Fruit fly (Drosophila melanogaster) whole organism, prepupa: ENCODE data around the gene Inx7.

Experiments
- CG10631 ChIP-seq: fragments of 200-800 bp; sonication (Bioruptor generic); optimal IDR thresholded peaks from 2 replicates; lab custom pipeline; 2016; ENCODE audit warnings: missing biosample characterization, missing genetic modification characterization
- CG11762 ChIP-seq: fragments of 200-800 bp; sonication (Bioruptor generic); optimal IDR thresholded peaks from 3 replicates; lab custom pipeline; 2016; ENCODE audit warnings: missing biosample characterization, missing genetic modification characterization; ENCODE audit not compliant: insufficient read depth
- CG15336 ChIP-seq: fragments of 200-800 bp; sonication (Bioruptor generic); IDR thresholded peaks from 2 replicates; pipeline ENCODE4 v1.3.6; 2022; ENCODE audit warnings: missing biosample characterization, missing genetic modification characterization
- CG16779 ChIP-seq: fragments of 200-800 bp; sonication (Bioruptor generic); optimal IDR thresholded peaks from 3 replicates; lab custom pipeline; 2017; ENCODE audit warnings: missing biosample characterization, mild to moderate bottlenecking, missing genetic modification characterization
- CG3032 ChIP-seq: fragments of 200-800 bp; optimal IDR thresholded peaks from 2 replicates; lab custom pipeline; 2019; ENCODE audit warnings: missing biosample characterization, mild to moderate bottlenecking, missing genetic modification characterization, moderate library complexity
- CG31627 ChIP-seq: fragments of 200-800 bp; sonication (Bioruptor generic); optimal IDR thresholded peaks from 3 replicates; lab custom pipeline; 2016; ENCODE audit warnings: missing biosample characterization, missing genetic modification characterization
- CG34406 ChIP-seq: fragments of 200-800 bp; sonication (Bioruptor generic); optimal IDR thresholded peaks from 3 replicates; lab custom pipeline; 2016; ENCODE audit warnings: missing biosample characterization, missing genetic modification characterization
- CG4318 ChIP-seq: fragments of 200-800 bp; sonication (Bioruptor generic); optimal IDR thresholded peaks from 3 replicates; lab custom pipeline; 2017; ENCODE audit warnings: missing biosample characterization, mild to moderate bottlenecking, missing genetic modification characterization
- CG6163 ChIP-seq: fragments of 200-800 bp; sonication (Bioruptor generic); IDR thresholded peaks from 3 replicates; pipeline ENCODE4 v1.3.6; 2022; ENCODE audit warnings: missing biosample characterization, missing genetic modification characterization
- CG6792 ChIP-seq: fragments of 200-800 bp; sonication (Bioruptor generic); optimal IDR thresholded peaks from 3 replicates; lab custom pipeline; 2016; ENCODE audit warnings: missing biosample characterization, missing genetic modification characterization
- CG6854 ChIP-seq: fragments of 200-800 bp; sonication (Bioruptor generic); optimal IDR thresholded peaks from 2 replicates; lab custom pipeline; 2017; ENCODE audit warnings: missing biosample characterization, mild to moderate bottlenecking, missing genetic modification characterization
- CG7368 ChIP-seq: fragments of 200-800 bp; sonication (Bioruptor generic); optimal IDR thresholded peaks from 3 replicates; lab custom pipeline; 2016; ENCODE audit warnings: missing biosample characterization, missing genetic modification characterization
- CG8119 ChIP-seq: fragments of 200-800 bp; sonication (Bioruptor generic); IDR thresholded peaks from 3 replicates; pipeline ENCODE4 v1.3.6; 2022; ENCODE audit warnings: missing biosample characterization, missing genetic modification characterization
- Eip75B ChIP-seq: fragments of 200-800 bp; sonication (Bioruptor generic); optimal IDR thresholded peaks from 3 replicates; lab custom pipeline; 2016; ENCODE audit warnings: missing biosample characterization, missing genetic modification characterization
- Eip78C ChIP-seq: fragments of 200-800 bp; sonication (Bioruptor generic); peaks from one replicate; lab custom pipeline; 2016; ENCODE audit warnings: missing biosample characterization, missing genetic modification characterization
- Eip93F ChIP-seq: fragments of 200-800 bp; sonication (Bioruptor generic); optimal IDR thresholded peaks from 2 replicates; lab custom pipeline; 2016; ENCODE audit warnings: missing biosample characterization, mild to moderate bottlenecking, missing genetic modification characterization
- Ets21C ChIP-seq: fragments of 200-800 bp; sonication (Bioruptor generic); optimal IDR thresholded peaks from 3 replicates; lab custom pipeline; 2016; ENCODE audit warnings: missing biosample characterization, missing genetic modification characterization
- Ets96B ChIP-seq: fragments of 200-800 bp; optimal IDR thresholded peaks from 2 replicates; lab custom pipeline; 2019; ENCODE audit warnings: missing biosample characterization, mild to moderate bottlenecking, missing genetic modification characterization, moderate library complexity
- Gug ChIP-seq: fragments of 200-800 bp; sonication (Bioruptor generic); IDR thresholded peaks from 2 replicates; pipeline ENCODE4 v1.3.6; 2022; ENCODE audit warnings: missing biosample characterization, missing genetic modification characterization
- Hr38 ChIP-seq: sonication (Bioruptor generic); optimal IDR thresholded peaks from 2 replicates; lab custom pipeline; 2016; ENCODE audit warnings: missing biosample characterization, missing genetic modification characterization
- Hr39 ChIP-seq: fragments of 200-800 bp; sonication (Bioruptor generic); optimal IDR thresholded peaks from 2 replicates; lab custom pipeline; 2016; ENCODE audit warnings: missing biosample characterization, missing genetic modification characterization
- Met ChIP-seq: fragments of 200-800 bp; sonication (Bioruptor generic); optimal IDR thresholded peaks from 3 replicates; lab custom pipeline; 2016; ENCODE audit warnings: missing biosample characterization, missing genetic modification characterization
- OdsH ChIP-seq: fragments of 200-800 bp; sonication (Bioruptor generic); optimal IDR thresholded peaks from 3 replicates; lab custom pipeline; 2016; ENCODE audit warnings: missing biosample characterization, missing genetic modification characterization
- Sox14 ChIP-seq: fragments of 200-800 bp; sonication (Bioruptor generic); optimal IDR thresholded peaks from 3 replicates; lab custom pipeline; 2016; ENCODE audit warnings: missing biosample characterization, missing genetic modification characterization
- Sox15 ChIP-seq: fragments of 200-800 bp; sonication (Bioruptor generic); optimal IDR thresholded peaks from 3 replicates; lab custom pipeline; 2016; ENCODE audit warnings: missing biosample characterization, missing genetic modification characterization
- achi ChIP-seq: fragments of 200-800 bp; sonication (Bioruptor generic); optimal IDR thresholded peaks from 3 replicates; lab custom pipeline; 2016; ENCODE audit warnings: missing biosample characterization, missing genetic modification characterization
- acj6 ChIP-seq: fragments of 200-800 bp; sonication (Bioruptor generic); optimal IDR thresholded peaks from 3 replicates; lab custom pipeline; 2016; ENCODE audit warnings: missing biosample characterization, missing genetic modification characterization
- dsx ChIP-seq: fragments of 200-800 bp; optimal IDR thresholded peaks from 3 replicates; lab custom pipeline; 2019; ENCODE audit warnings: missing biosample characterization, mild to moderate bottlenecking, missing genetic modification characterization, moderate library complexity; ENCODE audit not compliant: poor library complexity, severe bottlenecking
- eg ChIP-seq: fragments of 200-800 bp; sonication (Bioruptor generic); IDR thresholded peaks from 3 replicates; pipeline ENCODE4 v1.3.6; 2022; ENCODE audit warnings: missing biosample characterization, missing genetic modification characterization
- esn ChIP-seq: fragments of 200-800 bp; sonication (Bioruptor generic); optimal IDR thresholded peaks from 2 replicates; lab custom pipeline; 2016; ENCODE audit warnings: missing biosample characterization, mild to moderate bottlenecking, missing genetic modification characterization, moderate library complexity
- fd59A ChIP-seq: fragments of 200-800 bp; sonication (Bioruptor generic); optimal IDR thresholded peaks from 2 replicates; lab custom pipeline; 2017; ENCODE audit warnings: missing biosample characterization, mild to moderate bottlenecking, missing genetic modification characterization, missing genetic modification reagents
- fd85E ChIP-seq: fragments of 200-800 bp; sonication (Bioruptor generic); optimal IDR thresholded peaks from 3 replicates; lab custom pipeline; 2016; ENCODE audit warnings: missing biosample characterization, missing genetic modification characterization
- fkh ChIP-seq: fragments of 200-800 bp; sonication (Bioruptor generic); optimal IDR thresholded peaks from 3 replicates; lab custom pipeline; 2017; ENCODE audit warnings: missing biosample characterization, mild to moderate bottlenecking, missing genetic modification characterization, moderate library complexity
- lz ChIP-seq: fragments of 200-800 bp; sonication (Bioruptor generic); optimal IDR thresholded peaks from 3 replicates; lab custom pipeline; 2016; ENCODE audit warnings: missing biosample characterization, missing genetic modification characterization
- pdm3 ChIP-seq: fragments of 200-800 bp; sonication (Bioruptor generic); optimal IDR thresholded peaks from 3 replicates; lab custom pipeline; 2016; ENCODE audit warnings: missing biosample characterization, missing genetic modification characterization
- spab ChIP-seq: fragments of 200-800 bp; sonication (Bioruptor generic); optimal IDR thresholded peaks from 2 replicates; lab custom pipeline; 2017; ENCODE audit warnings: missing biosample characterization, mild to moderate bottlenecking, missing genetic modification characterization, missing genetic modification reagents
- ss ChIP-seq, 2 experiments: fragments of 200-800 bp; sonication (Bioruptor generic); optimal IDR thresholded peaks; 2 replicates in 1 of 2; 3 replicates in 1 of 2; lab custom pipeline; 2017 to 2018; ENCODE audit warnings: mild to moderate bottlenecking in 2 of 2, missing biosample characterization in 2 of 2, missing genetic modification characterization in 2 of 2, moderate library complexity in 1 of 2
- svp ChIP-seq: fragments of 200-800 bp; sonication (Bioruptor generic); peaks from one replicate; lab custom pipeline; 2016; ENCODE audit warnings: missing biosample characterization, missing genetic modification characterization
- topi ChIP-seq: fragments of 200-800 bp; sonication (Bioruptor generic); optimal IDR thresholded peaks from 3 replicates; lab custom pipeline; 2016; ENCODE audit warnings: missing biosample characterization, missing genetic modification characterization

The Inx7 gene

DNA sequence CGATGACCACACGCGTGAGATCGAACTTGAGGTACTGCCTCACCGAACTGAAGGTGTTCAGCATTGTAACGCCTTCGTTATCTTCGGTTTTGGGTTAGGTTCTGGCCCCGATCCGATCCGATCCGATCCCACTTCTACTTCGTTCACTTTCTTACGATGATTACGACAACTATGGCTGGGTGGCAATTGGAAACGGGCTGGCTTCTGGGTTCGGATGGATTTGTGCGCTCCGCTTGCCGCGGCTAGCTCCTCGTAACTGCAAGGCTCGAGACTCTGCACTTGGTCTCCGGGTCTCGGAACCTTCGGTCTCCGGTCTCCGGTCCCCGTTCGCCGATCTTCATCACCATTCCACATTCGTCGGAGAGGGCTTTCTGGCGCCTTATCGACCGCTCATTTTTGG is at the start of gene Inx7:
Gene Inx7, minus strand, starts transcription at position 263 of the 400 bp plus-strand sequence.
- TF ChIP-seq fd85E (GFP tag; lab: Kevin White, UChicago), result no peak
- TF ChIP-seq CG6792, result no peak
- no peak for TF ChIP-seq Sox15 (GFP tag; lab: Kevin White, UChicago)
- TF ChIP-seq CG8119, result no peak
- no peak for TF ChIP-seq acj6
- no peak for TF ChIP-seq spab
- no peak for TF ChIP-seq CG4318 (GFP tag; lab: Kevin White, UChicago)
- TF ChIP-seq Met (GFP tag; lab: Kevin White, UChicago), result no peak
- TF ChIP-seq CG3032 (tag; lab: Kevin White, UChicago), result no peak
- TF ChIP-seq Sox14 (GFP tag; lab: Kevin White, UChicago), result no peak
- TF ChIP-seq Eip75B (GFP tag; lab: Kevin White, UChicago), result no peak
- TF ChIP-seq pdm3 (GFP tag; lab: Kevin White, UChicago), result no peak
- TF ChIP-seq dsx, result no peak
- TF ChIP-seq fd59A (GFP tag; lab: Kevin White, UChicago), result no peak
- TF ChIP-seq CG31627 (GFP tag; lab: Kevin White, UChicago), result no peak
- no peak for TF ChIP-seq CG34406 (GFP tag; lab: Kevin White, UChicago)

DNA sequence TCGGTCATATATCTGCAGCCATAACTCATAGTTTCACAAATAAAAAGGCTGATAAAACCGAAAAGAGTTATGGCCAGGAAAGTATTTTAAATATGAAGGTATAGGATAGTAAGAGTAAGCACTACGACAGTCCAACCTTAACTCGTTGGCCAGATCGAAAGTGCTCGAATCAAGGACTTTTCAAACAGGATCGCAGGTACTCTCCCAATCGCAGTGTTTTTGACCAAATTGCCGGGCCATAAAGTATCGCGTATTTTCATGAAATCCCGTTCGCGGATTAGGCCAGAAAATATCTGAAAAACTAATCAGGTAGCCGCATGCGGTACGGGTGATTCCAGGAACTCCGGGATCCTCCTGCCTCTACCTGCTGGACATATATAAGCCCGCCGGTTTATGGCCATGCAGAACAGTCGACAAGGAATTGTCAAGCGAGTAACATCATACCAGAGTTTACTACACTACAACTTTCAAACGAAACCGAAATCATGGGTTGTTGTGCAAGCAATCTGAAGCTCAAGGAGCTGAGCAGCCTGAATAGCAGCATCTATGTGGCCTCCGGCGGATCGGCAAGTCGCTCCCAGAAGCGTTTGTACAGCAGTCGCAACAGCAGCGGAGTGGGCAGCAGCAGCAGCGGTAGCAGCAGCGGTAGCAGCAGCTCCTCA is 46.9 kb upstream of the Inx7 start, which contains the start of gene CG14427:
Gene CG14427, plus strand, starts transcription at position 399 of the 662 bp plus-strand sequence.
- TF ChIP-seq Eip78C (GFP tag; lab: Kevin White, UChicago) (no peak), CG3032 (tag; lab: Kevin White, UChicago) (no peak), svp (GFP tag; lab: Kevin White, UChicago) (no peak), CG6854 (GFP tag; lab: Kevin White, UChicago) (no peak), Ets96B (no peak), CG31627 (GFP tag; lab: Kevin White, UChicago) (no peak)

DNA sequence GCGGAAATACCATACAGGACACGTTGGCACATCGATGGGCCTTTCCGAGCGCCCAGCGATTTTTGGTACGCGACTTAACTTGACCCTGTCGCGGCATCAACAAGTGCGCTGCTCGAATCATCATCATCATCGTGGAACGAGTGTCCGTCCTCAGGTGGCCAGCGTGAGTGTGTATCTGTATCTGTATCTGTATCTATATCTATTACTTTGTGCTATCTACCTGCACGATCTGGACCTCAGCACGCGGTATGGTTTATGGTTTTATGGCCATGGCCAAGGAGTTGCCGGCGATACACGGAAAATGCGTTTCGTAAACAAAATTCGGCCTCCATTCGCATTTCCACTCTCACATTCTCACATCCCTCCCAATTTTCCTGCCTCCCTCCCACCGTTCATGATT is 43.6 kb upstream of the Inx7 start:
- no peak for TF ChIP-seq Gug (GFP tag; lab: Robert Waterston, UW)
- no peak for TF ChIP-seq CG6854 (GFP tag; lab: Kevin White, UChicago)
- no peak for TF ChIP-seq ss (GFP tag; optimal IDR thresholded peaks at IDR 0.05; lab: Kevin White, UChicago)
- no peak for TF ChIP-seq fkh (GFP tag; lab: Kevin White, UChicago)
- TF ChIP-seq CG8119, result no peak
- TF ChIP-seq Eip93F (GFP tag; lab: Kevin White, UChicago), result no peak
- TF ChIP-seq CG6792, result no peak
- no peak for TF ChIP-seq Eip78C (GFP tag; lab: Kevin White, UChicago)
- no peak for TF ChIP-seq spab
- no peak for TF ChIP-seq CG34406 (GFP tag; lab: Kevin White, UChicago)
- no peak for TF ChIP-seq lz (GFP tag; lab: Kevin White, UChicago)
- TF ChIP-seq achi (GFP tag; lab: Kevin White, UChicago), result no peak
- TF ChIP-seq CG7368, result no peak
- no peak for TF ChIP-seq Eip75B (GFP tag; lab: Kevin White, UChicago)
- TF ChIP-seq Hr39, result no peak

DNA sequence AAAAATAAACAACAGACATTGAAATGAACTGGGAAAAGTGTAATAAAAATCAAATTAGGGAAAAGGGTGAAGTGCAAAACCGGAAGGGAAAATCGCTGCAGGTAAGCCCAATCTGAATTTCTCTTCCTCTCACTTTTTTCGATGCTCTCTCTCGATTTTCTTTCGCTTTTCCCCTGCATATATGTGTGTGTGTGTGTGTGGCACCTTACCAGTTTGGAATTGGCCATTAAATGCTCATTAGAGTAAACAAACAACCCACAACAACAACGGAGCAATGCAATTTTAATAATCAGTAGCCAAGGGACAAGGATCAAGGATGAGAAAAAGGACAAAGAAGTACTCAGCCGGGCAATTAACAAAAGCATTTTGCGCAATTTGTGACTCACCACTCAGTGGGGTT is 41.5 kb upstream of the Inx7 start:
- no peak for TF ChIP-seq Sox14 (GFP tag; lab: Kevin White, UChicago)
- no peak for TF ChIP-seq Gug (GFP tag; lab: Robert Waterston, UW)
- TF ChIP-seq CG15336 (GFP tag; lab: Robert Waterston, UW), result no peak
- TF ChIP-seq Hr38 (GFP tag; lab: Kevin White, UChicago), result no peak
- TF ChIP-seq spab, result no peak
- TF ChIP-seq Eip78C (GFP tag; lab: Kevin White, UChicago), result no peak
- no peak for TF ChIP-seq CG11762 (GFP tag; lab: Kevin White, UChicago)
- TF ChIP-seq Hr39, result no peak
- TF ChIP-seq CG34406 (GFP tag; lab: Kevin White, UChicago), result no peak
- no peak for TF ChIP-seq Ets21C (GFP tag; lab: Kevin White, UChicago)
- no peak for TF ChIP-seq svp (GFP tag; lab: Kevin White, UChicago)

DNA sequence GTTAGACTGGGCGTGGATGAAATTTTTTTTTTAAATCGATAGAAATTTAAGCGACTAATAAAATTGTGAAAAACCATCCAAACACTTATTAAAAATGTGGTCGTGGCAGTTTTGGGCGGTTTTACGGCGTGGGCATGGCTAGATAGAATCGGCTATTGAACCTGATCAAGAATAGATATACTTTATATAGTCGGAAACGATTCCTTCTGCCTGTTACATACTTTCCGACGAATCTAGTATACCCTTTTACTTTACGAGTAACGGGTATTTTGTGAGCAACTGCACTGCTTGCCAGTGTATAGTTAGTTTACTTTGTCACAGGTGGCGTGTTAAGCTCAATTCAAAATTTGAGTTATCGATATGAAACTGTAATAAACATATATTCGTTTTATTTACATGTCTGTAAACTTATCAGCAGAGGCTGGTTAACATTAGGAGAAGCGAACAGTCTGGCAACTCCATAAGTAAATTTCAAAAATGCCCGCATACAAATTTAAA is 21.6 kb upstream of the Inx7 start:
- TF ChIP-seq Met (GFP tag; lab: Kevin White, UChicago), result peak; percentile 59
- peak; percentile 22 for TF ChIP-seq CG10631
- TF ChIP-seq Ets96B, result peak; percentile 8
- peak; percentile 48 for TF ChIP-seq OdsH
- peak; percentile 49 for TF ChIP-seq esn (GFP tag; lab: Kevin White, UChicago)
- TF ChIP-seq dsx, result peak; percentile 27
- peak; percentile 22 for TF ChIP-seq topi
- peak; percentile 89 for TF ChIP-seq Eip78C (GFP tag; lab: Kevin White, UChicago)
- TF ChIP-seq Eip75B (GFP tag; lab: Kevin White, UChicago), result peak; percentile 71
- TF ChIP-seq CG4318 (GFP tag; lab: Kevin White, UChicago), result no peak
- peak; percentile 16 for TF ChIP-seq achi (GFP tag; lab: Kevin White, UChicago)
- peak; percentile 37 for TF ChIP-seq CG31627 (GFP tag; lab: Kevin White, UChicago)
- TF ChIP-seq CG7368, result no peak
- TF ChIP-seq CG6163 (GFP tag; lab: Robert Waterston, UW), result peak; percentile 58; the same call in 2 of the 3 replicates
- no peak for TF ChIP-seq CG6854 (GFP tag; lab: Kevin White, UChicago)
- no peak for TF ChIP-seq Sox15 (GFP tag; lab: Kevin White, UChicago)
- peak; percentile 39 for TF ChIP-seq fkh (GFP tag; lab: Kevin White, UChicago)
- peak; percentile 34 to 49 for TF ChIP-seq ss (GFP tag; optimal IDR thresholded peaks at IDR 0.05; lab: Kevin White, UChicago)
- TF ChIP-seq eg (GFP tag; lab: Robert Waterston, UW), result peak; percentile 60; the same call in 2 of the 3 replicates
- peak; percentile 57 for TF ChIP-seq lz (GFP tag; lab: Kevin White, UChicago)
- TF ChIP-seq CG11762 (GFP tag; lab: Kevin White, UChicago), result peak; percentile 20
- TF ChIP-seq CG16779, result peak; percentile 30
